Fruit fly (Drosophila melanogaster) whole organism, embryonic: Measurements from ENCODE around the gene Cpsf5.
A peak's percentile ranks its signal among the peaks of the same experiment; 100 is the strongest.

ENCODE experiments used
- Ada2b ChIP-seq: fragments of 200-800 bp; sonication (Bioruptor generic); IDR thresholded peaks from 2 replicates; pipeline ENCODE4 v1.3.6; 2022; ENCODE audit warnings: missing biosample characterization, missing genetic modification characterization
- BtbVII ChIP-seq: fragments of 200-800 bp; sonication (Bioruptor generic); optimal IDR thresholded peaks from 3 replicates; lab custom pipeline; 2017; ENCODE audit warnings: missing biosample characterization, mild to moderate bottlenecking, missing genetic modification characterization
- CG12659 ChIP-seq: fragments of 200-800 bp; sonication (Bioruptor generic); optimal IDR thresholded peaks from 3 replicates; lab custom pipeline; 2017; ENCODE audit warnings: mild to moderate bottlenecking, missing biosample characterization, missing genetic modification reagents, missing genetic modification characterization
- CG12744 ChIP-seq: fragments of 200-800 bp; sonication (Bioruptor generic); optimal IDR thresholded peaks from 2 replicates; lab custom pipeline; 2016; ENCODE audit warnings: missing biosample characterization, missing genetic modification characterization
- CG14441 ChIP-seq: fragments of 200-800 bp; sonication (Bioruptor generic); IDR thresholded peaks from 2 replicates; pipeline ENCODE4 v1.3.6; 2022; ENCODE audit warnings: missing biosample characterization, missing genetic modification characterization
- CG14710 ChIP-seq: fragments of 200-800 bp; sonication (Bioruptor generic); optimal IDR thresholded peaks from 3 replicates; lab custom pipeline; 2019; ENCODE audit warnings: missing biosample characterization, mild to moderate bottlenecking, missing genetic modification characterization, moderate library complexity
- CG16863 ChIP-seq: fragments of 200-800 bp; sonication (Bioruptor generic); optimal IDR thresholded peaks from 3 replicates; lab custom pipeline; 2016; ENCODE audit warnings: missing biosample characterization, missing genetic modification characterization
- CG18011 ChIP-seq: fragments of 200-800 bp; sonication (Bioruptor generic); optimal IDR thresholded peaks from 2 replicates; lab custom pipeline; 2017; ENCODE audit warnings: missing biosample characterization, missing genetic modification characterization, mild to moderate bottlenecking, moderate library complexity, missing genotype
- CG18262 ChIP-seq: fragments of 200-800 bp; optimal IDR thresholded peaks from 3 replicates; lab custom pipeline; 2019; ENCODE audit warnings: missing biosample characterization, mild to moderate bottlenecking, missing genetic modification characterization, moderate library complexity
- CG18476 ChIP-seq: fragments of 200-800 bp; sonication (Bioruptor generic); optimal IDR thresholded peaks from 2 replicates; lab custom pipeline; 2016; ENCODE audit warnings: missing biosample characterization, mild to moderate bottlenecking, missing genetic modification characterization
- CG18619 ChIP-seq: fragments of 200-800 bp; sonication (Bioruptor generic); optimal IDR thresholded peaks from 3 replicates; lab custom pipeline; 2017; ENCODE audit warnings: missing biosample characterization, mild to moderate bottlenecking, missing genetic modification characterization
- CG2712 ChIP-seq: fragments of 200-800 bp; optimal IDR thresholded peaks from 3 replicates; lab custom pipeline; 2019; ENCODE audit warnings: missing biosample characterization, mild to moderate bottlenecking, missing genetic modification characterization, moderate library complexity
- CG3163 ChIP-seq: fragments of 200-800 bp; sonication (Bioruptor generic); optimal IDR thresholded peaks from 3 replicates; lab custom pipeline; 2016; ENCODE audit warnings: missing biosample characterization, missing genetic modification characterization
- CG32767 ChIP-seq: fragments of 200-800 bp; sonication (Bioruptor generic); IDR thresholded peaks from 2 replicates; pipeline ENCODE4 v1.3.6; 2022; ENCODE audit warnings: missing biosample characterization, missing genetic modification characterization
- CG3838 ChIP-seq: fragments of 200-800 bp; sonication (Bioruptor generic); optimal IDR thresholded peaks from 3 replicates; lab custom pipeline; 2016; ENCODE audit warnings: missing biosample characterization, missing genetic modification characterization
- CG3847 ChIP-seq: fragments of 200-800 bp; sonication (Bioruptor generic); IDR thresholded peaks from 2 replicates; pipeline ENCODE4 v1.3.6; 2022; ENCODE audit warnings: missing biosample characterization, missing genetic modification characterization
- CG4404 ChIP-seq: fragments of 200-800 bp; sonication (Bioruptor generic); IDR thresholded peaks from 2 replicates; pipeline ENCODE4 v1.3.6; 2022; ENCODE audit warnings: missing biosample characterization, missing genetic modification characterization
- CG5953 ChIP-seq: fragments of 200-800 bp; sonication (Bioruptor generic); IDR thresholded peaks from 2 replicates; pipeline ENCODE4 v1.3.6; 2022; ENCODE audit warnings: missing biosample characterization, missing genetic modification characterization
- CG7357 ChIP-seq: fragments of 200-800 bp; sonication (Bioruptor generic); IDR thresholded peaks from 3 replicates; pipeline ENCODE4 v1.3.6; 2022; ENCODE audit warnings: missing biosample characterization, missing genetic modification characterization
- CG7928 ChIP-seq: fragments of 200-800 bp; sonication (Bioruptor generic); optimal IDR thresholded peaks from 2 replicates; lab custom pipeline; 2017; ENCODE audit warnings: missing biosample characterization, mild to moderate bottlenecking, missing genetic modification characterization
- CG8089 ChIP-seq: fragments of 200-800 bp; sonication (Bioruptor generic); optimal IDR thresholded peaks from 3 replicates; lab custom pipeline; 2016; ENCODE audit warnings: missing biosample characterization, missing genetic modification characterization
- CG8290 ChIP-seq, 3 experiments: fragments of 200-800 bp; sonication (Bioruptor generic); optimal IDR thresholded peaks; 2 replicates each; lab custom pipeline; 2016 to 2019; ENCODE audit warnings: missing biosample characterization in 3 of 3, missing genetic modification characterization in 3 of 3, mild to moderate bottlenecking in 2 of 3, moderate library complexity in 1 of 3
- CG8765 ChIP-seq: fragments of 200-800 bp; sonication (Bioruptor generic); IDR thresholded peaks from 2 replicates; pipeline ENCODE4 v1.3.6; 2022; ENCODE audit warnings: missing biosample characterization, missing genetic modification characterization
- CG8944 ChIP-seq: fragments of 200-800 bp; sonication (Bioruptor generic); optimal IDR thresholded peaks from 3 replicates; lab custom pipeline; 2016; ENCODE audit warnings: missing biosample characterization, missing genetic modification characterization
- CG9797 ChIP-seq: fragments of 200-800 bp; sonication (Bioruptor generic); optimal IDR thresholded peaks from 3 replicates; lab custom pipeline; 2018; ENCODE audit warnings: missing biosample characterization, mild to moderate bottlenecking, missing genetic modification characterization
- D19B ChIP-seq: fragments of 200-800 bp; sonication (Bioruptor generic); optimal IDR thresholded peaks from 2 replicates; lab custom pipeline; 2017; ENCODE audit warnings: missing biosample characterization, mild to moderate bottlenecking, missing genetic modification characterization
- Dbx ChIP-seq: fragments of 200-800 bp; sonication (Bioruptor generic); IDR thresholded peaks from 3 replicates; pipeline ENCODE4 v1.3.6; 2022; ENCODE audit warnings: missing biosample characterization, missing genetic modification characterization
- Dek ChIP-seq: fragments of 200-800 bp; sonication (Bioruptor generic); optimal IDR thresholded peaks from 3 replicates; lab custom pipeline; 2019; ENCODE audit warnings: missing biosample characterization, mild to moderate bottlenecking, missing genetic modification characterization, moderate library complexity
- Dip2 ChIP-seq: fragments of 200-800 bp; sonication (Bioruptor generic); IDR thresholded peaks from 2 replicates; pipeline ENCODE4 v1.3.6; 2022; ENCODE audit warnings: missing biosample characterization, missing genetic modification characterization
- E2f2 ChIP-seq: fragments of 200-800 bp; sonication (Bioruptor generic); IDR thresholded peaks from 2 replicates; pipeline ENCODE4 v1.3.6; 2022; ENCODE audit warnings: missing biosample characterization, missing genetic modification characterization
- Eip74EF ChIP-seq, 2 experiments: fragments of 200-800 bp in 1 of 2; fragments of >200 bp in 1 of 2; sonication (Bioruptor generic) in 1 of 2; optimal IDR thresholded peaks; 2 replicates each; lab custom pipeline; 2017 to 2019; ENCODE audit warnings: missing biosample characterization in 2 of 2, missing genetic modification characterization in 2 of 2, mild to moderate bottlenecking in 1 of 2, moderate library complexity in 1 of 2
- Lim3 ChIP-seq: fragments of 200-800 bp; sonication (Bioruptor generic); IDR thresholded peaks from 2 replicates; pipeline ENCODE4 v1.3.6; 2022; ENCODE audit warnings: missing biosample characterization, missing genetic modification characterization
- MESR4 ChIP-seq: fragments of 200-800 bp; sonication (Bioruptor generic); optimal IDR thresholded peaks from 2 replicates; lab custom pipeline; 2018; ENCODE audit warnings: missing biosample characterization, mild to moderate bottlenecking, missing genetic modification characterization, moderate library complexity
- NC2β ChIP-seq: fragments of 200-800 bp; sonication (Bioruptor generic); optimal IDR thresholded peaks from 2 replicates; lab custom pipeline; 2016; ENCODE audit warnings: missing biosample characterization, missing genetic modification characterization
- NfI ChIP-seq: fragments of 200-800 bp; sonication (Bioruptor generic); optimal IDR thresholded peaks from 3 replicates; lab custom pipeline; 2018; ENCODE audit warnings: missing biosample characterization, mild to moderate bottlenecking, missing genetic modification characterization, moderate library complexity
- Oli ChIP-seq: fragments of 200-800 bp; sonication (Bioruptor generic); optimal IDR thresholded peaks from 2 replicates; lab custom pipeline; 2018; ENCODE audit warnings: missing biosample characterization, mild to moderate bottlenecking, missing genetic modification characterization, moderate library complexity
- Ssrp ChIP-seq: fragments of 200-800 bp; sonication (Bioruptor generic); optimal IDR thresholded peaks from 2 replicates; lab custom pipeline; 2018; ENCODE audit warnings: missing biosample characterization, mild to moderate bottlenecking, missing genetic modification characterization, moderate library complexity
- Xrp1 ChIP-seq: fragments of 200-800 bp; sonication (Bioruptor generic); IDR thresholded peaks from 2 replicates; pipeline ENCODE4 v1.3.6; 2022; ENCODE audit warnings: missing biosample characterization, missing genetic modification characterization
- cato ChIP-seq: fragments of 200-800 bp; sonication (Bioruptor generic); optimal IDR thresholded peaks from 2 replicates; lab custom pipeline; 2016; ENCODE audit warnings: missing biosample characterization, missing genetic modification characterization, borderline replicate concordance
- chm ChIP-seq: fragments of 200-800 bp; sonication (Bioruptor generic); IDR thresholded peaks from 2 replicates; pipeline ENCODE4 v1.3.6; 2022; ENCODE audit warnings: missing biosample characterization, missing genetic modification characterization
- peb ChIP-seq: fragments of 200-800 bp; sonication (Bioruptor generic); IDR thresholded peaks from 2 replicates; pipeline ENCODE4 v1.3.6; 2022; ENCODE audit warnings: missing biosample characterization, missing genetic modification characterization
- psq ChIP-seq: fragments of 200-800 bp; sonication (Bioruptor generic); optimal IDR thresholded peaks from 2 replicates; lab custom pipeline; 2017; ENCODE audit warnings: missing biosample characterization, missing genetic modification characterization
- schlank ChIP-seq: fragments of 200-800 bp; sonication (Bioruptor generic); optimal IDR thresholded peaks from 2 replicates; lab custom pipeline; 2018; ENCODE audit warnings: missing biosample characterization, mild to moderate bottlenecking, missing genetic modification characterization
- sens-2 ChIP-seq: fragments of 200-800 bp; sonication (Bioruptor generic); IDR thresholded peaks from 2 replicates; pipeline ENCODE4 v1.3.6; 2022; ENCODE audit warnings: missing biosample characterization, missing genetic modification characterization
- slou ChIP-seq: fragments of 200-800 bp; sonication (Bioruptor generic); optimal IDR thresholded peaks from 3 replicates; lab custom pipeline; 2016; ENCODE audit warnings: missing biosample characterization, missing genetic modification characterization
- slp2 ChIP-seq: fragments of 200-800 bp; sonication (Bioruptor generic); optimal IDR thresholded peaks from 2 replicates; lab custom pipeline; 2016; ENCODE audit warnings: missing biosample characterization, missing genetic modification characterization
- ssp ChIP-seq: fragments of 200-800 bp; sonication (Bioruptor generic); IDR thresholded peaks from 2 replicates; pipeline ENCODE4 v1.3.6; 2022; ENCODE audit warnings: missing biosample characterization, missing genetic modification characterization
- tgo ChIP-seq: fragments of 200-800 bp; sonication (Bioruptor generic); IDR thresholded peaks from 3 replicates; pipeline ENCODE4 v1.3.6; 2022; ENCODE audit warnings: missing biosample characterization, missing genetic modification characterization
- ttk ChIP-seq: fragments of 200-800 bp; sonication (Bioruptor generic); IDR thresholded peaks from 2 replicates; pipeline ENCODE4 v2.1.2; 2022; ENCODE audit warnings: missing biosample characterization, missing genetic modification characterization
- yki ChIP-seq: fragments of >200 bp; optimal IDR thresholded peaks from 3 replicates; lab custom pipeline; 2018

The Cpsf5 gene

DNA sequence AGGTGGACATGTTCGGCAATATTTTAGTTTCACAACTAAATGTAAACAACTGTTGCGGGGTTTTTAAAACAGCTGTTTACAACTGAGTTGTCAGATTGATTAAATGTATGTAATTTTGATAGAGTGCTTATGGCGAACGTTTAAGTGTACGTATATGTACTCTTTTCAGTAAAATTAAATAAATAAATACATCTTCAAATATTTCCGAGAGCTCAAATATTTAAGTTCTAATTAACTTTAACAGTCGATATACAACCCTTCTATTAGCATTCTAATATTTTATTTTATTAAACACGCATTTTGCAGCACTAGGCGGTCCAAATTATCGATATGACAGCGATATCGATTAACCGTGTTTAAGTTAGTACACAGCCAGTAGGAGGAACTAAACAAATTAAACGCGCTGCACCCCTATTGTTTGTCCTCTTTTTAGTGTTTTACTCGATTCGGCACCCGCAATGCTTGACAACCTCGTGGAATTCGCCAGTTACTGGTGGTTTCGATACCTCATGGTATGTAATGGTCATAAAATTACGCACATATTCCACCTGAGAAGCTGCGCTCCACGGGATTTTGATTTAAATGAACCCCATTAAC lies 40.8 kb downstream of the Cpsf5 start, which contains the start of the genes CG3448 and ghi:
Gene CG3448, minus strand, starts transcription at position 51 of the 597 bp plus-strand sequence.
Gene ghi, plus strand, starts transcription at position 355 of the 597 bp plus-strand sequence.
- no peak for TF ChIP-seq slp2
- TF ChIP-seq CG12659 (GFP tag; lab: Kevin White, UChicago) = peak; percentile 70
- 0 out of 2 replicates have a peak, but pooled peaks have one; percentile 40 for TF ChIP-seq peb (GFP tag; lab: Robert Waterston, UW)
- TF ChIP-seq yki (lab: Kevin White, UChicago) = no peak
- TF ChIP-seq sens-2 (GFP tag; lab: Robert Waterston, UW) = no peak
- no peak for TF ChIP-seq NC2β (GFP tag; lab: Kevin White, UChicago)
- TF ChIP-seq ttk (GFP tag; lab: Robert Waterston, UW) = peak; percentile 42; the same call in 1 of the 2 replicates
- no peak for TF ChIP-seq schlank
- TF ChIP-seq slou (GFP tag; lab: Kevin White, UChicago) = peak; percentile 34
- TF ChIP-seq ssp = peak; percentile 44
- no peak for TF ChIP-seq CG32767 (GFP tag; lab: Robert Waterston, UW)
- TF ChIP-seq tgo (GFP tag; lab: Robert Waterston, UW) = no peak
- peak; percentile 49; the same call in 1 of the 2 replicates for TF ChIP-seq CG4404 (GFP tag; lab: Robert Waterston, UW)
- TF ChIP-seq CG5953 (GFP tag; lab: Robert Waterston, UW) = no peak
- no peak for TF ChIP-seq CG3838
- peak; percentile 35 for TF ChIP-seq NfI (GFP tag; lab: Kevin White, UChicago)
- no peak for TF ChIP-seq Ssrp (tag; lab: Kevin White, UChicago)
- TF ChIP-seq CG12744 = peak; percentile 23
- TF ChIP-seq Dbx (GFP tag; lab: Robert Waterston, UW) = peak; percentile 78
- TF ChIP-seq Lim3 = no peak
- peak; percentile 75 for TF ChIP-seq MESR4 (GFP tag; lab: Kevin White, UChicago)
- TF ChIP-seq CG8765 (GFP tag; lab: Robert Waterston, UW) = no peak
- TF ChIP-seq CG9797 (GFP tag; lab: Kevin White, UChicago) = peak; percentile 14
- peak; percentile 46 for TF ChIP-seq CG18011 (GFP tag; lab: Kevin White, UChicago)
- peak; percentile 73 for TF ChIP-seq CG18476 (GFP tag; lab: Kevin White, UChicago)
- TF ChIP-seq CG7357 (GFP tag; lab: Robert Waterston, UW) = 0 out of 3 replicates have a peak, but pooled peaks have one; percentile 28
- TF ChIP-seq CG2712 (tag; lab: Kevin White, UChicago) = peak; percentile 72
- TF ChIP-seq Oli (tag; lab: Kevin White, UChicago) = no peak
- no peak for TF ChIP-seq CG3163 (GFP tag; lab: Kevin White, UChicago)
- TF ChIP-seq CG18619 = peak; percentile 1
- peak; percentile 24 for TF ChIP-seq BtbVII (GFP tag; lab: Kevin White, UChicago)
- peak; percentile 18 for TF ChIP-seq Dek (tag; lab: Kevin White, UChicago)
- TF ChIP-seq chm (GFP tag; lab: Robert Waterston, UW) = 0 out of 2 replicates have a peak, but pooled peaks have one; percentile 30
- peak; percentile 3 for TF ChIP-seq CG8290 (GFP tag; optimal IDR thresholded peaks at IDR 0.05; lab: Kevin White, UChicago)
- TF ChIP-seq CG8290 (tag; optimal IDR thresholded peaks at IDR 0.05; lab: Kevin White, UChicago) = peak in 1 of 2 experiments; percentile 65
- TF ChIP-seq E2f2 (GFP tag; lab: Robert Waterston, UW) = peak; percentile 67
- peak; percentile 76 for TF ChIP-seq Xrp1 (GFP tag; lab: Robert Waterston, UW)
- TF ChIP-seq CG8944 = no peak
- peak; percentile 66 for TF ChIP-seq CG18262
- TF ChIP-seq cato = no peak
- TF ChIP-seq CG7928 (GFP tag; lab: Kevin White, UChicago) = no peak
- peak; percentile 54; the same call in 1 of the 2 replicates for TF ChIP-seq Ada2b (GFP tag; lab: Robert Waterston, UW)
- TF ChIP-seq CG16863 = peak; percentile 1
- peak; percentile 1 to 54 for TF ChIP-seq Eip74EF (GFP tag; optimal IDR thresholded peaks at IDR 0.05; lab: Kevin White, UChicago)
- peak; percentile 40; the same call in 1 of the 2 replicates for TF ChIP-seq CG14441 (GFP tag; lab: Robert Waterston, UW)
- no peak for TF ChIP-seq D19B (GFP tag; lab: Kevin White, UChicago)
- no peak for TF ChIP-seq CG8089 (GFP tag; lab: Kevin White, UChicago)
- peak; percentile 49; the same call in 1 of the 2 replicates for TF ChIP-seq CG3847 (GFP tag; lab: Robert Waterston, UW)
- TF ChIP-seq psq (GFP tag; lab: Kevin White, UChicago) = no peak
- TF ChIP-seq CG14710 = peak; percentile 86
- TF ChIP-seq Dip2 = no peak
